Worm (Caenorhabditis elegans) whole organism, L1 larva: Measurements from ENCODE around the gene ttbk-8.2.

Experiments used
- Y116A8C.19 ChIP-seq: sonication (generic microtip); optimal IDR thresholded peaks from 2 replicates; lab custom pipeline; 2016; ENCODE audit warnings: missing compliant biosample characterization, missing genetic modification characterization, borderline replicate concordance
- aha-1 ChIP-seq: fragments of 150-350 bp; optimal IDR thresholded peaks from 2 replicates; lab custom pipeline; 2014; ENCODE audit warnings: missing biosample characterization, missing genetic modification characterization
- alr-1 ChIP-seq: fragments of 200-800 bp; sonication (Bioruptor generic); optimal IDR thresholded peaks from 2 replicates; lab custom pipeline; 2018; ENCODE audit warnings: borderline replicate concordance, mild to moderate bottlenecking, missing genetic modification characterization, missing compliant biosample characterization
- ama-1 ChIP-seq: fragments of 150-350 bp; optimal IDR thresholded peaks from 2 replicates; lab custom pipeline; 2014
- ceh-63 ChIP-seq: fragments of 200-800 bp; sonication (Bioruptor generic); optimal IDR thresholded peaks from 2 replicates; lab custom pipeline; 2018; ENCODE audit warnings: mild to moderate bottlenecking, missing genetic modification characterization, missing compliant biosample characterization
- ceh-8 ChIP-seq: fragments of 200-800 bp; sonication (Bioruptor generic); optimal IDR thresholded peaks from 2 replicates; lab custom pipeline; 2018; ENCODE audit warnings: mild to moderate bottlenecking, missing genetic modification characterization, moderate library complexity, missing compliant biosample characterization
- ceh-82 ChIP-seq, 3 experiments: fragments of 150-350 bp in 1 of 3; sonication (generic microtip) in 2 of 3; optimal IDR thresholded peaks; 2 replicates each; lab custom pipeline; 2014 to 2017; ENCODE audit warnings: missing biosample characterization in 3 of 3, missing genetic modification characterization in 3 of 3
- ceh-88 ChIP-seq: fragments of 200-800 bp; sonication (Bioruptor generic); IDR thresholded peaks from 2 replicates; pipeline ENCODE4 v1.3.6; 2022; ENCODE audit warnings: missing genetic modification characterization, missing compliant biosample characterization
- dsc-1 ChIP-seq: sonication (generic microtip); optimal IDR thresholded peaks from 2 replicates; lab custom pipeline; 2016; ENCODE audit warnings: mild to moderate bottlenecking, missing genetic modification characterization, missing compliant biosample characterization
- efl-1 ChIP-seq, 4 experiments: fragments of 150-350 bp; optimal IDR thresholded peaks in 3 of 4; peaks in 1 of 4; 1 replicate in 1 of 4; 2 replicates in 3 of 4; lab custom pipeline; 2014; ENCODE audit warnings: missing biosample characterization in 2 of 4, missing genetic modification characterization in 2 of 4, missing genetic modification reagents in 2 of 4
- efl-3 ChIP-seq: fragments of 200-800 bp; sonication (Bioruptor generic); optimal IDR thresholded peaks from 2 replicates; lab custom pipeline; 2018; ENCODE audit warnings: mild to moderate bottlenecking, missing genetic modification characterization, missing compliant biosample characterization
- egl-13 ChIP-seq: sonication (generic microtip); optimal IDR thresholded peaks from 2 replicates; lab custom pipeline; 2016; ENCODE audit warnings: missing genotype, missing genetic modification reagents, missing genetic modification characterization, missing compliant biosample characterization
- elt-2 ChIP-seq: sonication (generic microtip); optimal IDR thresholded peaks from 2 replicates; lab custom pipeline; 2016; ENCODE audit warnings: missing genetic modification characterization, mild to moderate bottlenecking, inconsistent platforms, missing compliant biosample characterization, missing genetic modification reagents
- fkh-10 ChIP-seq: sonication (generic microtip); optimal IDR thresholded peaks from 2 replicates; lab custom pipeline; 2017; ENCODE audit warnings: missing biosample characterization, missing genetic modification reagents, missing genetic modification characterization
- fkh-4 ChIP-seq: sonication (generic microtip); optimal IDR thresholded peaks from 2 replicates; lab custom pipeline; 2016; ENCODE audit warnings: missing compliant biosample characterization, missing genetic modification characterization, borderline replicate concordance
- fkh-8 ChIP-seq: sonication (generic microtip); optimal IDR thresholded peaks from 2 replicates; lab custom pipeline; 2016; ENCODE audit warnings: mild to moderate bottlenecking, missing genetic modification characterization, missing compliant biosample characterization
- fos-1 ChIP-seq: fragments of 150-350 bp; optimal IDR thresholded peaks from 2 replicates; lab custom pipeline; 2014; ENCODE audit warnings: missing biosample characterization, missing genetic modification characterization
- hlh-17 ChIP-seq: fragments of 200-800 bp; sonication (Bioruptor generic); optimal IDR thresholded peaks from 2 replicates; lab custom pipeline; 2018; ENCODE audit warnings: missing genetic modification characterization, mild to moderate bottlenecking, missing compliant biosample characterization, moderate library complexity, borderline replicate concordance
- hlh-4 ChIP-seq: sonication (generic microtip); optimal IDR thresholded peaks from 2 replicates; lab custom pipeline; 2016; ENCODE audit warnings: mild to moderate bottlenecking, missing genetic modification characterization, missing compliant biosample characterization
- isw-1 ChIP-seq: fragments of 200-800 bp; sonication (Bioruptor generic); IDR thresholded peaks from 2 replicates; pipeline ENCODE4 v1.3.6; 2022; ENCODE audit warnings: missing genetic modification characterization, missing compliant biosample characterization
- jun-1 ChIP-seq: fragments of 150-350 bp; optimal IDR thresholded peaks from 2 replicates; lab custom pipeline; 2014; ENCODE audit warnings: missing biosample characterization, missing genetic modification reagents, missing genetic modification characterization
- lin-14 ChIP-seq: fragments of 200-800 bp; sonication (Bioruptor generic); optimal IDR thresholded peaks from 2 replicates; lab custom pipeline; 2018; ENCODE audit warnings: mild to moderate bottlenecking, missing genetic modification characterization, moderate library complexity, missing compliant biosample characterization
- lin-15B ChIP-seq: fragments of 150-350 bp; sonication (generic microtip); optimal IDR thresholded peaks from 3 replicates; lab custom pipeline; 2014; ENCODE audit warnings: missing biosample characterization, missing genetic modification characterization
- lsy-2 ChIP-seq, 2 experiments: fragments of 150-350 bp; optimal IDR thresholded peaks; 2 replicates each; lab custom pipeline; 2014; ENCODE audit warnings: missing biosample characterization in 2 of 2, missing genetic modification characterization in 2 of 2
- mdl-1 ChIP-seq, 2 experiments: fragments of 150-350 bp; optimal IDR thresholded peaks; 2 replicates each; lab custom pipeline; 2014 to 2017; ENCODE audit warnings: missing biosample characterization in 2 of 2, missing genetic modification characterization in 2 of 2, inconsistent platforms in 1 of 2
- mep-1 ChIP-seq: fragments of 150-350 bp; optimal IDR thresholded peaks from 2 replicates; lab custom pipeline; 2014; ENCODE audit warnings: missing biosample characterization, missing genetic modification characterization
- nhr-11 ChIP-seq: fragments of 150-350 bp; optimal IDR thresholded peaks from 2 replicates; lab custom pipeline; 2014; ENCODE audit warnings: missing biosample characterization, missing genetic modification characterization
- nhr-20 ChIP-seq: sonication (generic microtip); optimal IDR thresholded peaks from 2 replicates; lab custom pipeline; 2016; ENCODE audit warnings: mild to moderate bottlenecking, missing genetic modification characterization, missing compliant biosample characterization
- nhr-237 ChIP-seq: fragments of 150-350 bp; optimal IDR thresholded peaks from 2 replicates; lab custom pipeline; 2014; ENCODE audit warnings: missing biosample characterization, missing genetic modification characterization
- nhr-47 ChIP-seq: sonication (generic microtip); optimal IDR thresholded peaks from 2 replicates; lab custom pipeline; 2016; ENCODE audit warnings: mild to moderate bottlenecking, missing genetic modification characterization, moderate library complexity, missing compliant biosample characterization
- nhr-71 ChIP-seq: sonication (generic microtip); optimal IDR thresholded peaks from 2 replicates; lab custom pipeline; 2016; ENCODE audit warnings: mild to moderate bottlenecking, missing genetic modification characterization, moderate library complexity, missing compliant biosample characterization
- nhr-85 ChIP-seq: sonication (generic microtip); peaks from one replicate; lab custom pipeline; 2016; ENCODE audit warnings: missing genetic modification characterization, inconsistent platforms, missing compliant biosample characterization
- pax-3 ChIP-seq: fragments of 200-800 bp; sonication (Bioruptor generic); optimal IDR thresholded peaks from 2 replicates; lab custom pipeline; 2018; ENCODE audit warnings: mild to moderate bottlenecking, missing genetic modification characterization, moderate library complexity, missing compliant biosample characterization
- pqm-1 ChIP-seq: sonication (generic microtip); optimal IDR thresholded peaks from 3 replicates; lab custom pipeline; 2017; ENCODE audit warnings: missing biosample characterization, missing genetic modification characterization
- skn-1 ChIP-seq: fragments of 150-350 bp; optimal IDR thresholded peaks from 2 replicates; lab custom pipeline; 2014; ENCODE audit warnings: missing biosample characterization, missing genetic modification characterization
- snu-23 ChIP-seq: sonication (generic microtip); optimal IDR thresholded peaks from 2 replicates; lab custom pipeline; 2016; ENCODE audit warnings: missing genetic modification characterization, missing compliant biosample characterization
- sox-4 ChIP-seq: sonication (generic microtip); optimal IDR thresholded peaks from 2 replicates; lab custom pipeline; 2016; ENCODE audit warnings: missing genetic modification characterization, missing compliant biosample characterization
- swsn-7 ChIP-seq: sonication (generic microtip); optimal IDR thresholded peaks from 2 replicates; lab custom pipeline; 2016; ENCODE audit warnings: missing genetic modification characterization, missing compliant biosample characterization
- tlp-1 ChIP-seq: fragments of 150-350 bp; optimal IDR thresholded peaks from 2 replicates; lab custom pipeline; 2014; ENCODE audit warnings: missing biosample characterization, missing genetic modification characterization
- unc-62 ChIP-seq: fragments of 150-350 bp; optimal IDR thresholded peaks from 2 replicates; lab custom pipeline; 2014; ENCODE audit warnings: missing biosample characterization, missing genetic modification reagents, missing genetic modification characterization
- unc-86 ChIP-seq: sonication (generic microtip); optimal IDR thresholded peaks from 2 replicates; lab custom pipeline; 2016; ENCODE audit warnings: missing genetic modification characterization, missing compliant biosample characterization
- vab-15 ChIP-seq: sonication (generic microtip); optimal IDR thresholded peaks from 2 replicates; lab custom pipeline; 2017; ENCODE audit warnings: missing genotype, mild to moderate bottlenecking, missing genetic modification characterization, missing compliant biosample characterization
- zag-1 ChIP-seq: fragments of 150-350 bp; optimal IDR thresholded peaks from 2 replicates; lab custom pipeline; 2014; ENCODE audit warnings: missing biosample characterization, missing genetic modification characterization
- zip-4 ChIP-seq: fragments of 200-800 bp; sonication (Bioruptor generic); optimal IDR thresholded peaks from 2 replicates; lab custom pipeline; 2018; ENCODE audit warnings: mild to moderate bottlenecking, missing genetic modification characterization, moderate library complexity, missing compliant biosample characterization

The ttbk-8.2 gene

DNA sequence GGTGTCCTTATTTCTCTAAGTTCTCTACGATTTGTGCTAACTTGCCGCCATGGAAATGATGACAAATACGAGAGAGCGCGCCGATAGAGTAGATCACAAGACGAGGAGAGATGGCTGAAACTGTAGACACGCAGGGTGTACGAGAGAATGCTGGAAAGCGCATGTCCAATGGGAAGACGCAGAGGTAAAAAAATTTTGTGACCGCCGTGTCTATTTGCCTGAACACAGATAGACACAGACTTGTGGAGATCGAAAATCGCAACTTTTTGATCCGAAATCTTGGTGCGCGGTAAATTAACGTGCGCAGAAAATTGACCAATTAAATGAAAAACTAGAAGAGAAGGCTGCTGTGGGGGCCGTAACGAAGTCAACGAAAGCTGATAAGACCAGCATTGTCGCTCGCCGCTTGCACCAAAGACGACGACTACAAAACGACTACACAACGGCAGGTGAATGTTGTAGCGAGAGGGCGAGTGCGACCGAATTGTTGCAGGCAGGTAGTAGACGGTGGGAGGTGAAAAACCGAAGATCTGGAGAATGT is 25.5 kb downstream of the ttbk-8.2 start (continued):
- TF ChIP-seq nhr-11 (peak; percentile 67), ceh-8 (GFP tag; lab: Kevin White, UChicago) (no peak), sox-4 (no peak), jun-1 (tag; lab: Kevin White, UChicago) (peak; percentile 78), nhr-85 (tag; lab: Kevin White, UChicago) (peak; percentile 99), ceh-82 (tag; optimal IDR thresholded peaks at IDR 0.05; lab: Kevin White, UChicago) (peak; percentile 13 to 71 (median 69)), fkh-4 (tag; lab: Kevin White, UChicago) (no peak), zip-4 (GFP tag; lab: Kevin White, UChicago) (no peak), zag-1 (no peak), pax-3 (tag; lab: Kevin White, UChicago) (peak; percentile 51), ama-1 (lab: Kevin White, UChicago) (no peak), egl-13 (tag; lab: Kevin White, UChicago) (no peak), mdl-1 (tag; optimal IDR thresholded peaks at IDR 0.05; lab: Kevin White, UChicago) (peak in 1 of 2 experiments; percentile 82), unc-62 (GFP tag; lab: Kevin White, UChicago) (no peak), nhr-71 (tag; lab: Kevin White, UChicago) (peak; percentile 95), nhr-47 (tag; lab: Kevin White, UChicago) (peak; percentile 87), Y116A8C.19 (tag; lab: Kevin White, UChicago) (no peak), tlp-1 (tag; lab: Kevin White, UChicago) (no peak), alr-1 (tag; lab: Kevin White, UChicago) (no peak), lsy-2 (tag; optimal IDR thresholded peaks at IDR 0.05; lab: Kevin White, UChicago) (peak; percentile 73 to 81), efl-3 (GFP tag; lab: Kevin White, UChicago) (no peak), vab-15 (no peak), snu-23 (peak; percentile 93), lin-14 (GFP tag; lab: Kevin White, UChicago) (peak; percentile 96), aha-1 (tag; lab: Kevin White, UChicago) (peak; percentile 53), ceh-63 (GFP tag; lab: Kevin White, UChicago) (no peak), nhr-237 (peak; percentile 45), ceh-88 (peak; percentile 56; the same call in 1 of the 2 replicates), mep-1 (tag; lab: Kevin White, UChicago) (peak; percentile 50), lin-15B (tag; lab: Kevin White, UChicago) (no peak), elt-2 (tag; lab: Kevin White, UChicago) (no peak), isw-1 (GFP tag; lab: Robert Waterston, UW) (peak; percentile 63)
- TF ChIP-seq, all 84 proteins: peak for 48

DNA sequence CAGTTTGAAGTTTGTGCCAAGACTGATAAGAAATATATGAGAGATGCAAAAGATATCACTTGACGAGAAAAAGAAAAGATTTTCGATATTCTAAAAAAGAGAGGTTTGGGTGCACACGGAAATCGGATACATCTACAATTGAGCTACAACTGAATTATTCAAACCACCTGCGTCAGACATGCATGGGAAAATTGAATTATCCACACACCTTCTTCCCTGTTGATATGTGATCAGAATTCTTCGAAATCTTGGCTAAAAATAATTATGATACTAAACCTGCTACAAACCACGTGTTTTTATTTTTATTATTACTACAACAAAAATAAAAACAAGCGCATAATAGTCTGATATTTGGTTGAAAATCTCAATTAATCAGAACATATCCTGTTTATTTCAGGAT is 26.5 kb downstream of the ttbk-8.2 start:
- TF ChIP-seq fos-1 (no peak), fkh-10 (GFP tag; lab: Kevin White, UChicago) (no peak), lin-14 (GFP tag; lab: Kevin White, UChicago) (peak; percentile 23), elt-2 (tag; lab: Kevin White, UChicago) (peak; percentile 19), efl-1 (optimal IDR thresholded peaks at IDR 0.05; lab: Kevin White, UChicago) (no peak), efl-1 (GFP tag; optimal IDR thresholded peaks at IDR 0.05 in 1 of 2; lab: Kevin White, UChicago) (peak in 1 of 2 experiments; percentile 67), nhr-47 (tag; lab: Kevin White, UChicago) (peak; percentile 63), mdl-1 (tag; optimal IDR thresholded peaks at IDR 0.05; lab: Kevin White, UChicago) (no peak), hlh-17 (GFP tag; lab: Kevin White, UChicago) (no peak), fkh-8 (peak; percentile 72), skn-1 (tag; lab: Kevin White, UChicago) (no peak), hlh-4 (tag; lab: Kevin White, UChicago) (peak; percentile 30), pqm-1 (tag; lab: Kevin White, UChicago) (no peak), unc-86 (tag; lab: Kevin White, UChicago) (peak; percentile 24), dsc-1 (tag; lab: Kevin White, UChicago) (peak; percentile 59), swsn-7 (tag; lab: Kevin White, UChicago) (peak; percentile 23), nhr-71 (tag; lab: Kevin White, UChicago) (peak; percentile 69), nhr-20 (tag; lab: Kevin White, UChicago) (peak; percentile 31), ceh-82 (tag; optimal IDR thresholded peaks at IDR 0.05; lab: Kevin White, UChicago) (no peak)
